Fruit fly (Drosophila melanogaster): ENCODE measurements around the gene CG42526.

CG42526 gene

DNA sequence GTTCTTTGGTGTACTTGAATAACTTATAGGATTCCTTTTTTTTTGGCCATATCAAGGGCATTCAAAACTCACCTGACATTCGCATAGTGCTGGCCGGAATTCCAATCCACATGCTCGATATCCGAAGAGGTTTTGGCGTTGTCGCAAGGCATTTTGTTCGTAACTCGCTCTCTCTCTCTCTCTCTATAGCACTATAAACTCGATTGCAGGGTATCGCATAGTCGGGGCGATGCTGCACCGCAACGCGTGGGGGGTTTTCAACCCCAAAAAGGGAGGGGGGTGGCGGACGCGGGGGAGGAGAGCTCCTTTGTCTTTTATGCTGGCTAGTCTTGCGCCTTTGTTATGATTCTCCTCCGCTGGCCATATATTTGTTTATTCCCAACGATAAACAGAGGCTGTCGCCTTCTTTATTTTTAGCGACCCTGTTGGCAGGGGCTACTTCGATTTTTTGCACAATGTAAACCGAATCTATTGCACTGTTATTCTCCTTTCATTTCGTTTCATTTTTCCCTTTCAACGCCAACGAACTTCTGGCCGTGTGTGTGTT lies 36.7 kb downstream of the CG42526 start (continued):
- TF ChIP-seq CG8290 (GFP tag; optimal IDR thresholded peaks at IDR 0.05) (no peak), CG8290 (tag; optimal IDR thresholded peaks at IDR 0.05) (peak in 1 of 2 experiments; percentile 25), gcm (GFP tag; optimal IDR thresholded peaks at IDR 0.05) (no peak), CG7839 (tag; optimal IDR thresholded peaks at IDR 0.05) (peak; percentile 13), Tbp (GFP tag; optimal IDR thresholded peaks at IDR 0.05) (no peak), CG10654 (GFP tag; optimal IDR thresholded peaks at IDR 0.05) (peak; percentile 1), pum (GFP tag; optimal IDR thresholded peaks at IDR 0.05) (no peak), CG10543 (GFP tag; optimal IDR thresholded peaks at IDR 0.05) (no peak), sr (GFP tag; IDR thresholded peaks at IDR 0.05) (no peak), MESR4 (GFP tag; optimal IDR thresholded peaks at IDR 0.05) (no peak), CG4820 (GFP tag; optimal IDR thresholded peaks at IDR 0.05) (peak; percentile 12), knrl (GFP tag; IDR thresholded peaks at IDR 0.05; ENCODE audit: partially characterized antibody) (no peak), CG2712 (tag; optimal IDR thresholded peaks at IDR 0.05) (peak; percentile 12), CG2202 (tag; optimal IDR thresholded peaks at IDR 0.05) (no peak), seq (GFP tag; IDR thresholded peaks at IDR 0.05) (no peak), C15 (GFP tag; IDR thresholded peaks at IDR 0.05) (no peak), CG11247 (GFP tag; IDR thresholded peaks at IDR 0.05) (0 out of 2 replicates have a peak, but pooled peaks have one; percentile 11), Neu2 (GFP tag; optimal IDR thresholded peaks at IDR 0.05; ENCODE audit: borderline replicate concordance) (no peak), CG4617 (GFP tag; optimal IDR thresholded peaks at IDR 0.05; ENCODE audit: borderline replicate concordance) (no peak), Opbp (GFP tag; IDR thresholded peaks at IDR 0.05; ENCODE audit: partially characterized antibody) (0 out of 3 replicates have a peak, but pooled peaks have one; percentile 13), CG32532 (GFP tag; IDR thresholded peaks at IDR 0.05) (peak; percentile 37), CG8765 (GFP tag; IDR thresholded peaks at IDR 0.05) (no peak), Hsf (GFP tag; optimal IDR thresholded peaks at IDR 0.05) (no peak), dysf (GFP tag; IDR thresholded peaks at IDR 0.05) (peak; percentile 40; the same call in 1 of the 3 replicates), CG32767 (GFP tag; IDR thresholded peaks at IDR 0.05) (no peak), Doc3 (GFP tag; IDR thresholded peaks at IDR 0.05; ENCODE audit: partially characterized antibody) (no peak), CG34376 (GFP tag; optimal IDR thresholded peaks at IDR 0.05) (no peak), HHEX (GFP tag; optimal IDR thresholded peaks at IDR 0.05) (peak; percentile 16), CG11695 (GFP tag; IDR thresholded peaks at IDR 0.05) (no peak), slbo (GFP tag; IDR thresholded peaks at IDR 0.05) (0 out of 2 replicates have a peak, but pooled peaks have one; percentile 20), CG18599 (GFP tag; optimal IDR thresholded peaks at IDR 0.05) (no peak), Trl (optimal IDR thresholded peaks at IDR 0.05) (peak; percentile 14 to 17), Trl (GFP tag; optimal IDR thresholded peaks at IDR 0.05) (no peak), run (tag; optimal IDR thresholded peaks at IDR 0.05) (no peak), CG17385 (GFP tag; optimal IDR thresholded peaks at IDR 0.05) (no peak), crc (GFP tag; optimal IDR thresholded peaks at IDR 0.05) (no peak), CG12155 (GFP tag; optimal IDR thresholded peaks at IDR 0.05) (no peak), unc-4 (GFP tag; IDR thresholded peaks at IDR 0.05; ENCODE audit: partially characterized antibody) (no peak), gem (tag; optimal IDR thresholded peaks at IDR 0.05) (peak; percentile 24), CG10274 (GFP tag; optimal IDR thresholded peaks at IDR 0.05) (peak; percentile 35), Hmx (GFP tag; optimal IDR thresholded peaks at IDR 0.05) (no peak), Fer2 (tag; optimal IDR thresholded peaks at IDR 0.05) (no peak), CG1603 (tag; optimal IDR thresholded peaks at IDR 0.05) (peak; percentile 35), gcm2 (GFP tag; optimal IDR thresholded peaks at IDR 0.05) (no peak), pan (optimal IDR thresholded peaks at IDR 0.05) (peak in 1 of 2 experiments; percentile 46), pan (GFP tag; optimal IDR thresholded peaks at IDR 0.05 in 1 of 2, IDR thresholded peaks at IDR 0.05 in 1 of 2) (peak in 1 of 2 experiments; percentile 7), Nf-YA (GFP tag; IDR thresholded peaks at IDR 0.05) (no peak), D19B (GFP tag; optimal IDR thresholded peaks at IDR 0.05) (peak; percentile 90), CG1024 (GFP tag; IDR thresholded peaks at IDR 0.05) (peak; percentile 23; the same call in 1 of the 2 replicates), Atf6 (GFP tag; IDR thresholded peaks at IDR 0.05) (0 out of 2 replicates have a peak, but pooled peaks have one; percentile 21), otp (GFP tag; IDR thresholded peaks at IDR 0.05) (0 out of 3 replicates have a peak, but pooled peaks have one; percentile 38)
